Worm (Caenorhabditis elegans) whole organism, mixed stage, embryonic: ENCODE data around the gene dlhd-1.

Experiments used
- ces-1 ChIP-seq: fragments of 150-350 bp; optimal IDR thresholded peaks from 2 replicates; lab custom pipeline; 2014; ENCODE audit warnings: missing biosample characterization, missing genetic modification reagents, missing genetic modification characterization
- elt-3 ChIP-seq: fragments of 150-350 bp; optimal IDR thresholded peaks from 2 replicates; lab custom pipeline; 2014; ENCODE audit warnings: missing biosample characterization, missing genetic modification characterization
- lsy-2 ChIP-seq: fragments of 150-350 bp; optimal IDR thresholded peaks from 2 replicates; lab custom pipeline; 2014; ENCODE audit warnings: missing biosample characterization, missing genetic modification characterization
- nhr-12 ChIP-seq: fragments of 150-350 bp; optimal IDR thresholded peaks from 2 replicates; lab custom pipeline; 2014; ENCODE audit warnings: missing biosample characterization, missing genetic modification characterization
- nhr-2 ChIP-seq: fragments of 150-350 bp; optimal IDR thresholded peaks from 2 replicates; lab custom pipeline; 2014; ENCODE audit warnings: missing biosample characterization, missing genetic modification characterization
- nhr-237 ChIP-seq: fragments of 150-350 bp; optimal IDR thresholded peaks from 2 replicates; lab custom pipeline; 2014; ENCODE audit warnings: missing biosample characterization, missing genetic modification characterization
- nhr-76 ChIP-seq: sonication (generic microtip); optimal IDR thresholded peaks from 2 replicates; lab custom pipeline; 2017; ENCODE audit warnings: missing biosample characterization, missing genetic modification characterization
- snpc-4 ChIP-seq: fragments of 150-350 bp; optimal IDR thresholded peaks from 2 replicates; lab custom pipeline; 2014; ENCODE audit warnings: missing biosample characterization, missing genetic modification characterization
- unc-120 ChIP-seq: sonication (generic microtip); optimal IDR thresholded peaks from 2 replicates; lab custom pipeline; 2017; ENCODE audit warnings: missing genetic modification characterization, missing compliant biosample characterization; ENCODE audit not compliant: poor library complexity, severe bottlenecking
- unc-39 ChIP-seq: fragments of 150-350 bp; optimal IDR thresholded peaks from 2 replicates; lab custom pipeline; 2014; ENCODE audit warnings: missing biosample characterization, missing genetic modification characterization
- unc-62 ChIP-seq: fragments of 150-350 bp; optimal IDR thresholded peaks from 2 replicates; lab custom pipeline; 2014; ENCODE audit warnings: missing biosample characterization, missing genetic modification reagents, missing genetic modification characterization
- ztf-11 ChIP-seq: fragments of 150-350 bp; optimal IDR thresholded peaks from 2 replicates; lab custom pipeline; 2014; ENCODE audit warnings: missing biosample characterization, missing genetic modification characterization

DNA sequence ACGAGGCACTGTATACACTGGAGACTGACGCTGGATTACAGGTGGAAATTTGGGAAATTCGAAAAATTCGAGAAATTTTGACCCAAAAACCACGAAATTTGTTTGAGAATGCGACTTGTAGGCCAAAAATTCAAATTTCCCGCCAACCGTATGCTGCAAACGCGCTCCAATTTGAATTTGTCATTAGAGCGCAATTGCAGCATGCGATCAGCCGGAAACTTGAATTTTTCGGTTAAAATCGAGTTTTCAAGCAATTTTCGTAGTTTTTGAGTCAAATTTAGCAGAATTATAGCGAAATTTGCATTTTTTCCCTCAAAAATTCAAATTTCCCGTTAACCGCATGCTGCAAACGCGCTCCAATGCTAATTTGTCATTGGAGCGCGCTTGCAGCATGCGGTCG, 41.7 kb downstream of the dlhd-1 start:
- no peak for TF ChIP-seq unc-62 (GFP tag; lab: Kevin White, UChicago)
- no peak for TF ChIP-seq elt-3
- TF ChIP-seq nhr-237 (tag; lab: Kevin White, UChicago), result no peak
- TF ChIP-seq ztf-11, result no peak
- TF ChIP-seq snpc-4 (tag; lab: Kevin White, UChicago), result no peak
- no peak for TF ChIP-seq lsy-2
- TF ChIP-seq ces-1 (GFP tag; lab: Kevin White, UChicago), result no peak
- TF ChIP-seq nhr-2 (tag; lab: Kevin White, UChicago), result no peak
- no peak for TF ChIP-seq unc-39 (tag; lab: Kevin White, UChicago)
- TF ChIP-seq nhr-12, result no peak
- TF ChIP-seq unc-120, result no peak
- TF ChIP-seq nhr-76 (tag; lab: Kevin White, UChicago), result no peak
